Fruit fly (Drosophila melanogaster): Measurements from ENCODE around the gene CG14269.

CG14269 gene

dm6 chrX:3435707-3436106 lies at the start of gene CG14269:
TSS of gene CG14269 (minus strand) at chrX:3435807.
- no peak for TF ChIP-seq CG17801 (GFP tag; optimal IDR thresholded peaks at IDR 0.05; ENCODE audit: partially characterized antibody)

- TF ChIP-seq CG17801 (GFP tag; optimal IDR thresholded peaks at IDR 0.05; ENCODE audit: partially characterized antibody), result no peak
These were observed 49.7 kb upstream of the CG14269 start, which contains the start of the genes CG14270 and CG10803 for dm6 chrX:3485304-3485703. TSS of gene CG14270 (minus strand) at chrX:3485378. TSS of gene CG10803 (plus strand) at chrX:3485650.

dm6 chrX:3482119-3483014 lies 46.8 kb upstream of the CG14269 start, which contains the start of the genes CG10804 and CG10802:
TSS of gene CG10804 (minus strand) at chrX:3482322.
TSS of gene CG10802 (plus strand) at chrX:3482965.
- TF ChIP-seq CG17801 (GFP tag; optimal IDR thresholded peaks at IDR 0.05; ENCODE audit: partially characterized antibody), result peak; percentile 78

- peak; percentile 64 for TF ChIP-seq CG17801 (GFP tag; optimal IDR thresholded peaks at IDR 0.05; ENCODE audit: partially characterized antibody)
These were observed 45.4 kb upstream of the CG14269 start for dm6 chrX:3481034-3481433.

- no peak for TF ChIP-seq CG17801 (GFP tag; optimal IDR thresholded peaks at IDR 0.05; ENCODE audit: partially characterized antibody)
These were observed 40.4 kb upstream of the CG14269 start for dm6 chrX:3476009-3476408.

dm6 chrX:3474476-3475439 lies 39.2 kb upstream of the CG14269 start, which contains the start of gene CG12206:
TSS of gene CG12206 (minus strand) at chrX:3474524.
- peak; percentile 85 for TF ChIP-seq CG17801 (GFP tag; optimal IDR thresholded peaks at IDR 0.05; ENCODE audit: partially characterized antibody)

- TF ChIP-seq CG17801 (GFP tag; optimal IDR thresholded peaks at IDR 0.05; ENCODE audit: partially characterized antibody), result no peak
These were observed 38.0 kb upstream of the CG14269 start for dm6 chrX:3473636-3474035.

- peak; percentile 55 for TF ChIP-seq CG17801 (GFP tag; optimal IDR thresholded peaks at IDR 0.05; ENCODE audit: partially characterized antibody)
These were observed 35.0 kb upstream of the CG14269 start for dm6 chrX:3470467-3471079.

dm6 chrX:3465551-3465950 lies 29.9 kb upstream of the CG14269 start:
- TF ChIP-seq CG17801 (GFP tag; optimal IDR thresholded peaks at IDR 0.05; ENCODE audit: partially characterized antibody), result no peak

- TF ChIP-seq CG17801 (GFP tag; optimal IDR thresholded peaks at IDR 0.05; ENCODE audit: partially characterized antibody), result no peak
These were observed 28.3 kb upstream of the CG14269 start, which contains the start of gene CG16781 for dm6 chrX:3463944-3464343. TSS of gene CG16781 (minus strand) at chrX:3464044.

- no peak for TF ChIP-seq CG17801 (GFP tag; optimal IDR thresholded peaks at IDR 0.05; ENCODE audit: partially characterized antibody)
These were observed 24.6 kb upstream of the CG14269 start, which contains the start of the genes CG16782 and CG10801 for dm6 chrX:3460140-3460642. TSS of gene CG16782 (minus strand) at chrX:3460240. TSS of gene CG10801 (plus strand) at chrX:3460592.

dm6 chrX:3458491-3458890 lies 22.9 kb upstream of the CG14269 start:
- peak; percentile 14 for TF ChIP-seq CG17801 (GFP tag; optimal IDR thresholded peaks at IDR 0.05; ENCODE audit: partially characterized antibody)

- no peak for TF ChIP-seq CG17801 (GFP tag; optimal IDR thresholded peaks at IDR 0.05; ENCODE audit: partially characterized antibody)
These were observed 21.9 kb upstream of the CG14269 start for dm6 chrX:3457518-3457917.

dm6 chrX:3455431-3456001 lies 19.9 kb upstream of the CG14269 start:
- TF ChIP-seq CG17801 (GFP tag; optimal IDR thresholded peaks at IDR 0.05; ENCODE audit: partially characterized antibody), result no peak

Data from ovary, adult (tissue).